Worm (Caenorhabditis elegans): Measurements from ENCODE around the gene F26F2.3.

ce11 chrV:20552971-20553370 is 13.4 kb downstream of the F26F2.3 start, which contains the start of gene vmo-1:
- TF ChIP-seq scrt-1 (GFP tag; IDR thresholded peaks at IDR 0.05) (no peak), flt-1 (GFP tag; IDR thresholded peaks at IDR 0.05) (no peak), sea-1 (GFP tag; conservative IDR thresholded peaks at IDR 0.05) (no peak), ama-1 (optimal IDR thresholded peaks at IDR 0.05) (no peak), tbx-11 (GFP tag; IDR thresholded peaks at IDR 0.05) (no peak)

Data from whole organism, early embryonic.